Fruit fly (Drosophila melanogaster): Measurements from ENCODE around the gene CG31174.

The CG31174 gene

dm6 chr3R:21827453-21828039 lies 41.8 kb downstream of the CG31174 start (continued):
- no peak for TF ChIP-seq CG11294 (GFP tag; IDR thresholded peaks at IDR 0.05)
- no peak for TF ChIP-seq CG1621 (tag; optimal IDR thresholded peaks at IDR 0.05)
- TF ChIP-seq CG34406 (GFP tag; optimal IDR thresholded peaks at IDR 0.05) = no peak
- peak; percentile 73 for TF ChIP-seq topi (GFP tag; optimal IDR thresholded peaks at IDR 0.05)
- TF ChIP-seq CG4318 (GFP tag; optimal IDR thresholded peaks at IDR 0.05) = no peak
- TF ChIP-seq CG6163 (GFP tag; IDR thresholded peaks at IDR 0.05) = peak; percentile 45; the same call in 1 of the 3 replicates
- TF ChIP-seq esn (GFP tag; optimal IDR thresholded peaks at IDR 0.05) = peak; percentile 75
- TF ChIP-seq CG3919 (GFP tag; optimal IDR thresholded peaks at IDR 0.05) = peak; percentile 16
- TF ChIP-seq pdm3 (GFP tag; optimal IDR thresholded peaks at IDR 0.05) = peak; percentile 48
- TF ChIP-seq CG6808 (GFP tag; optimal IDR thresholded peaks at IDR 0.05) = no peak
- peak; percentile 25 for TF ChIP-seq Eip75B (GFP tag; optimal IDR thresholded peaks at IDR 0.05)
- TF ChIP-seq achi (GFP tag; optimal IDR thresholded peaks at IDR 0.05) = peak; percentile 52
- no peak for TF ChIP-seq fkh (GFP tag; optimal IDR thresholded peaks at IDR 0.05)
- no peak for TF ChIP-seq dsx (GFP tag; optimal IDR thresholded peaks at IDR 0.05; ENCODE audit: poor library complexity, severe bottlenecking)
- peak; percentile 85 for TF ChIP-seq Eip78C (GFP tag)

- TF ChIP-seq salr (GFP tag; optimal IDR thresholded peaks at IDR 0.05) = peak in 1 of 2 experiments; percentile 24
- TF ChIP-seq CG10669 (GFP tag; optimal IDR thresholded peaks at IDR 0.05) = peak; percentile 53
- peak; percentile 37 for TF ChIP-seq OdsH (GFP tag; optimal IDR thresholded peaks at IDR 0.05)
- TF ChIP-seq CG6854 (GFP tag; optimal IDR thresholded peaks at IDR 0.05) = no peak
- TF ChIP-seq Ets96B (tag; optimal IDR thresholded peaks at IDR 0.05) = peak; percentile 63
- peak; percentile 9 to 67 for TF ChIP-seq ss (GFP tag; optimal IDR thresholded peaks at IDR 0.05)
- peak; percentile 48 for TF ChIP-seq CG8632 (GFP tag; optimal IDR thresholded peaks at IDR 0.05)
- peak; percentile 36 for TF ChIP-seq CG10631 (GFP tag; optimal IDR thresholded peaks at IDR 0.05)
- TF ChIP-seq Eip78C (GFP tag) = peak; percentile 87
- peak; percentile 64 for TF ChIP-seq svp (GFP tag)
- peak; percentile 35 for TF ChIP-seq Met (GFP tag; optimal IDR thresholded peaks at IDR 0.05)
- peak; percentile 45 for TF ChIP-seq CG3919 (GFP tag; optimal IDR thresholded peaks at IDR 0.05)
- no peak for TF ChIP-seq CG4318 (GFP tag; optimal IDR thresholded peaks at IDR 0.05)
- no peak for TF ChIP-seq Sox15 (GFP tag; optimal IDR thresholded peaks at IDR 0.05)
- TF ChIP-seq CG6792 (GFP tag; optimal IDR thresholded peaks at IDR 0.05) = peak; percentile 8
- TF ChIP-seq CG15336 (GFP tag; IDR thresholded peaks at IDR 0.05) = no peak
- TF ChIP-seq Sox14 (GFP tag; optimal IDR thresholded peaks at IDR 0.05) = no peak
- TF ChIP-seq fkh (GFP tag; optimal IDR thresholded peaks at IDR 0.05) = no peak
- TF ChIP-seq fd59A (GFP tag; optimal IDR thresholded peaks at IDR 0.05) = peak; percentile 60
- TF ChIP-seq topi (GFP tag; optimal IDR thresholded peaks at IDR 0.05) = peak; percentile 17
- TF ChIP-seq spab (GFP tag; optimal IDR thresholded peaks at IDR 0.05) = peak; percentile 59
- TF ChIP-seq CG3032 (tag; optimal IDR thresholded peaks at IDR 0.05) = peak; percentile 50
- peak; percentile 25 for TF ChIP-seq dsx (GFP tag; optimal IDR thresholded peaks at IDR 0.05; ENCODE audit: poor library complexity, severe bottlenecking)
- peak; percentile 7 for TF ChIP-seq CG32006 (GFP tag; optimal IDR thresholded peaks at IDR 0.05)
- TF ChIP-seq net (GFP tag; optimal IDR thresholded peaks at IDR 0.05) = peak; percentile 14
- peak; percentile 66 for TF ChIP-seq CG6808 (GFP tag; optimal IDR thresholded peaks at IDR 0.05)
- TF ChIP-seq pdm3 (GFP tag; optimal IDR thresholded peaks at IDR 0.05) = peak; percentile 39
- peak; percentile 17 for TF ChIP-seq Eip75B (GFP tag; optimal IDR thresholded peaks at IDR 0.05)
- TF ChIP-seq cyc (GFP tag; optimal IDR thresholded peaks at IDR 0.05) = no peak
- peak; percentile 29 for TF ChIP-seq esn (GFP tag; optimal IDR thresholded peaks at IDR 0.05)
- TF ChIP-seq dac (GFP tag; optimal IDR thresholded peaks at IDR 0.05) = no peak
- peak; percentile 35 for TF ChIP-seq CG34406 (GFP tag; optimal IDR thresholded peaks at IDR 0.05)
- TF ChIP-seq CG7368 (GFP tag; optimal IDR thresholded peaks at IDR 0.05) = peak; percentile 21
- peak; percentile 9 for TF ChIP-seq achi (GFP tag; optimal IDR thresholded peaks at IDR 0.05)
- TF ChIP-seq vri (GFP tag; optimal IDR thresholded peaks at IDR 0.05) = no peak
- peak; percentile 54 for TF ChIP-seq acj6 (GFP tag; optimal IDR thresholded peaks at IDR 0.05)
- peak; percentile 4 for TF ChIP-seq Smox (GFP tag; optimal IDR thresholded peaks at IDR 0.05)
Observed at dm6 chr3R:21825775-21826558, 43.3 kb downstream of the CG31174 start.

All from whole organism, prepupa.